Fruit fly (Drosophila melanogaster): ENCODE results near the gene mib2.

The mib2 gene

dm6 chr2L:19079742-19080141 lies 45.5 kb downstream of the mib2 start:
- TF ChIP-seq gl (tag; optimal IDR thresholded peaks at IDR 0.05) (no peak), EcR (GFP tag; optimal IDR thresholded peaks at IDR 0.05) (no peak), CG17806 (tag; optimal IDR thresholded peaks at IDR 0.05) (no peak)

- TF ChIP-seq CG9948 (tag; optimal IDR thresholded peaks at IDR 0.05) (no peak), CG10348 (GFP tag; IDR thresholded peaks at IDR 0.05) (no peak)
Observed at dm6 chr2L:19083320-19083764, 49.1 kb downstream of the mib2 start.

- TF ChIP-seq CG34367 (tag; optimal IDR thresholded peaks at IDR 0.05) (no peak), rn (GFP tag; IDR thresholded peaks at IDR 0.05) (no peak), CG12605 (GFP tag; IDR thresholded peaks at IDR 0.05) (no peak), CG8301 (tag; optimal IDR thresholded peaks at IDR 0.05) (no peak), CG14655 (GFP tag; optimal IDR thresholded peaks at IDR 0.05) (no peak), gl (tag; optimal IDR thresholded peaks at IDR 0.05) (no peak), D1 (tag; optimal IDR thresholded peaks at IDR 0.05) (no peak), Pif1B (GFP tag; optimal IDR thresholded peaks at IDR 0.05) (no peak), EcR (GFP tag; optimal IDR thresholded peaks at IDR 0.05) (no peak)
Observed at dm6 chr2L:19088895-19089294, 54.7 kb downstream of the mib2 start.

- TF ChIP-seq CG13204 (GFP tag; optimal IDR thresholded peaks at IDR 0.05) (no peak), CG17806 (tag; optimal IDR thresholded peaks at IDR 0.05) (no peak), Pif1B (GFP tag; optimal IDR thresholded peaks at IDR 0.05) (no peak), Snoo (tag; optimal IDR thresholded peaks at IDR 0.05) (no peak), CG32121 (GFP tag; IDR thresholded peaks at IDR 0.05) (no peak), CG12605 (GFP tag; IDR thresholded peaks at IDR 0.05) (no peak), CG34367 (tag; optimal IDR thresholded peaks at IDR 0.05) (no peak)
Observed at dm6 chr2L:19089385-19089784, 55.1 kb downstream of the mib2 start.
